Worm (Caenorhabditis elegans) whole organism, L1 larva: ENCODE results near the gene msp-81.

Experiments
- ces-1 ChIP-seq: fragments of 150-350 bp; optimal IDR thresholded peaks from 2 replicates; lab custom pipeline; 2014; ENCODE audit warnings: missing biosample characterization, missing genetic modification reagents, missing genetic modification characterization
- nhr-76 ChIP-seq: sonication (generic microtip); optimal IDR thresholded peaks from 2 replicates; lab custom pipeline; 2017; ENCODE audit warnings: missing biosample characterization, missing genetic modification characterization

ce11 chrIV:9873837-9874236, 37.6 kb upstream of the msp-81 start:
- TF ChIP-seq ces-1 (no peak), nhr-76 (tag; lab: Kevin White, UChicago) (no peak)
